Worm (Caenorhabditis elegans): Measurements from ENCODE around the gene phat-6.
A peak's percentile ranks its signal among the peaks of the same experiment; 100 is the strongest.

phat-6 gene

ce11 chrX:15200146-15200545 is 6.0 kb upstream of the phat-6 start:
- peak; percentile 56 for TF ChIP-seq fkh-10 (GFP tag; optimal IDR thresholded peaks at IDR 0.05)
- TF ChIP-seq swsn-7 (tag; optimal IDR thresholded peaks at IDR 0.05) = no peak
- TF ChIP-seq lir-3 (tag; optimal IDR thresholded peaks at IDR 0.05; ENCODE audit: poor library complexity) = no peak
- TF ChIP-seq mab-9 (GFP tag; IDR thresholded peaks at IDR 0.05) = no peak
- no peak for TF ChIP-seq ceh-63 (GFP tag; optimal IDR thresholded peaks at IDR 0.05)
- TF ChIP-seq nhr-90 (tag; optimal IDR thresholded peaks at IDR 0.05; ENCODE audit: poor library complexity) = no peak
- peak; percentile 33 for TF ChIP-seq lin-14 (GFP tag; optimal IDR thresholded peaks at IDR 0.05)
- TF ChIP-seq efl-3 (GFP tag; optimal IDR thresholded peaks at IDR 0.05) = no peak
- TF ChIP-seq hpl-2 (GFP tag; optimal IDR thresholded peaks at IDR 0.05) = no peak

ce11 chrX:15199052-15199451 is 4.9 kb upstream of the phat-6 start, which contains the start of gene snt-7:
TSS of gene snt-7 (minus strand) at chrX:15199152.
- TF ChIP-seq nhr-11 (tag; optimal IDR thresholded peaks at IDR 0.05) (no peak), Y116A8C.19 (tag; optimal IDR thresholded peaks at IDR 0.05; ENCODE audit: borderline replicate concordance) (no peak)

- no peak for TF ChIP-seq sox-4 (tag; optimal IDR thresholded peaks at IDR 0.05)
- no peak for TF ChIP-seq fkh-10 (GFP tag; optimal IDR thresholded peaks at IDR 0.05)
- TF ChIP-seq C16A3.4 (tag; optimal IDR thresholded peaks at IDR 0.05) = no peak
- TF ChIP-seq aly-2 (tag; optimal IDR thresholded peaks at IDR 0.05) = no peak
- no peak for TF ChIP-seq pqm-1 (tag; optimal IDR thresholded peaks at IDR 0.05)
- no peak for TF ChIP-seq nhr-71 (tag; optimal IDR thresholded peaks at IDR 0.05)
- no peak for TF ChIP-seq egl-27 (tag; optimal IDR thresholded peaks at IDR 0.05)
- TF ChIP-seq lin-14 (GFP tag; optimal IDR thresholded peaks at IDR 0.05) = peak; percentile 38
- no peak for TF ChIP-seq efl-1 (optimal IDR thresholded peaks at IDR 0.05)
- peak in 1 of 2 experiments; percentile 38 for TF ChIP-seq efl-1 (GFP tag; optimal IDR thresholded peaks at IDR 0.05 in 1 of 2)
- no peak for TF ChIP-seq tbx-2 (tag; optimal IDR thresholded peaks at IDR 0.05)
Observed at ce11 chrX:15191370-15191769, 2.8 kb downstream of the phat-6 start.

ce11 chrX:15189823-15190222 is 4.4 kb downstream of the phat-6 start, which contains the start of gene T10B10.4:
TSS of gene T10B10.4 (plus strand) at chrX:15190123.
- TF ChIP-seq grh-1 (GFP tag; IDR thresholded peaks at IDR 0.05) = no peak
- TF ChIP-seq mef-2 (tag; optimal IDR thresholded peaks at IDR 0.05) = no peak

- TF ChIP-seq nhr-71 (tag; optimal IDR thresholded peaks at IDR 0.05) = peak; percentile 90
- no peak for TF ChIP-seq nhr-237 (tag; optimal IDR thresholded peaks at IDR 0.05)
- no peak for TF ChIP-seq elt-2 (tag; optimal IDR thresholded peaks at IDR 0.05)
- TF ChIP-seq dsc-1 (tag; optimal IDR thresholded peaks at IDR 0.05) = peak; percentile 84
- no peak for TF ChIP-seq C04F5.9 (tag; optimal IDR thresholded peaks at IDR 0.05)
- TF ChIP-seq hlh-17 (GFP tag; optimal IDR thresholded peaks at IDR 0.05; ENCODE audit: borderline replicate concordance) = no peak
- TF ChIP-seq nhr-28 (tag; optimal IDR thresholded peaks at IDR 0.05) = no peak
- peak; percentile 48 for TF ChIP-seq irx-1 (tag; optimal IDR thresholded peaks at IDR 0.05)
- TF ChIP-seq C34B4.2 (tag; optimal IDR thresholded peaks at IDR 0.05) = no peak
- peak; percentile 82 for TF ChIP-seq ceh-8 (GFP tag; optimal IDR thresholded peaks at IDR 0.05)
- peak; percentile 46 for TF ChIP-seq rnt-1 (tag; optimal IDR thresholded peaks at IDR 0.05)
- TF ChIP-seq pag-3 (tag; optimal IDR thresholded peaks at IDR 0.05; ENCODE audit: borderline replicate concordance, insufficient read depth) = no peak
- TF ChIP-seq fos-1 (tag; optimal IDR thresholded peaks at IDR 0.05) = peak; percentile 1
- TF ChIP-seq nhr-12 (tag; optimal IDR thresholded peaks at IDR 0.05) = no peak
- TF ChIP-seq isw-1 (GFP tag; IDR thresholded peaks at IDR 0.05) = peak; percentile 44
- TF ChIP-seq lin-35 (GFP tag; optimal IDR thresholded peaks at IDR 0.05) = peak in 1 of 2 experiments; percentile 23
- TF ChIP-seq sup-37 (GFP tag; optimal IDR thresholded peaks at IDR 0.05) = peak; percentile 26
- TF ChIP-seq alr-1 (tag; optimal IDR thresholded peaks at IDR 0.05; ENCODE audit: borderline replicate concordance) = no peak
- TF ChIP-seq pax-3 (tag; optimal IDR thresholded peaks at IDR 0.05) = peak; percentile 50
- peak; percentile 60 for TF ChIP-seq nhr-77 (tag; optimal IDR thresholded peaks at IDR 0.05)
- TF ChIP-seq Y116A8C.19 (tag; optimal IDR thresholded peaks at IDR 0.05; ENCODE audit: borderline replicate concordance) = no peak
- TF ChIP-seq nhr-19 (GFP tag; conservative IDR thresholded peaks at IDR 0.05) = peak; percentile 67
- TF ChIP-seq xbp-1 (tag; optimal IDR thresholded peaks at IDR 0.05) = peak; percentile 53
- TF ChIP-seq efl-1 (optimal IDR thresholded peaks at IDR 0.05) = peak; percentile 22 to 48
- TF ChIP-seq efl-1 (GFP tag; optimal IDR thresholded peaks at IDR 0.05 in 1 of 2) = peak in 1 of 2 experiments; percentile 83
Observed at ce11 chrX:15188986-15189675, 5.1 kb downstream of the phat-6 start.
